Worm (Caenorhabditis elegans) whole organism, L3 larva: ENCODE measurements around the gene arrd-28.

Experiments
- R02D3.7 ChIP-seq: fragments of 150-350 bp; optimal IDR thresholded peaks from 2 replicates; lab custom pipeline; 2014; ENCODE audit warnings: missing biosample characterization, missing genetic modification characterization
- ZK546.5 ChIP-seq: sonication (generic microtip); optimal IDR thresholded peaks from 2 replicates; lab custom pipeline; 2017; ENCODE audit warnings: missing biosample characterization, missing genetic modification characterization
- ama-1 ChIP-seq: fragments of 150-350 bp; optimal IDR thresholded peaks from 2 replicates; lab custom pipeline; 2018
- elt-1 ChIP-seq: fragments of 150-350 bp; optimal IDR thresholded peaks from 2 replicates; lab custom pipeline; 2014; ENCODE audit warnings: missing biosample characterization, missing genetic modification characterization
- elt-2 ChIP-seq: sonication (generic microtip); optimal IDR thresholded peaks from 2 replicates; lab custom pipeline; 2016; ENCODE audit warnings: missing genetic modification reagents, mild to moderate bottlenecking, missing genetic modification characterization, missing compliant biosample characterization
- elt-3 ChIP-seq, 3 experiments: fragments of 150-350 bp in 1 of 3; sonication (generic microtip) in 2 of 3; optimal IDR thresholded peaks; 2 replicates in 2 of 3; 4 replicates in 1 of 3; lab custom pipeline; 2014 to 2017; ENCODE audit warnings: missing biosample characterization in 3 of 3, missing genetic modification characterization in 3 of 3
- eor-1 ChIP-seq, 2 experiments: fragments of 150-350 bp; optimal IDR thresholded peaks; 2 replicates each; lab custom pipeline; 2014 to 2018; ENCODE audit warnings: missing biosample characterization in 2 of 2, missing genetic modification characterization in 2 of 2
- fkh-10 ChIP-seq: sonication (generic microtip); optimal IDR thresholded peaks from 2 replicates; lab custom pipeline; 2017; ENCODE audit warnings: missing biosample characterization, missing genetic modification reagents, missing genetic modification characterization
- mml-1 ChIP-seq: fragments of 150-350 bp; sonication (generic microtip); optimal IDR thresholded peaks from 3 replicates; lab custom pipeline; 2014; ENCODE audit warnings: missing biosample characterization, missing genetic modification characterization
- nhr-11 ChIP-seq: fragments of 150-350 bp; optimal IDR thresholded peaks from 2 replicates; lab custom pipeline; 2014; ENCODE audit warnings: missing biosample characterization, missing genetic modification characterization
- nhr-12 ChIP-seq: fragments of 150-350 bp; optimal IDR thresholded peaks from 2 replicates; lab custom pipeline; 2014; ENCODE audit warnings: missing biosample characterization, missing genetic modification characterization
- nhr-23 ChIP-seq: fragments of 150-350 bp; optimal IDR thresholded peaks from 2 replicates; lab custom pipeline; 2014; ENCODE audit warnings: missing biosample characterization, missing genetic modification reagents, missing genetic modification characterization
- nhr-25 ChIP-seq: sonication (generic microtip); optimal IDR thresholded peaks from 2 replicates; lab custom pipeline; 2017; ENCODE audit warnings: missing biosample characterization, missing genetic modification characterization
- nhr-43 ChIP-seq: sonication (generic microtip); optimal IDR thresholded peaks from 2 replicates; lab custom pipeline; 2016; ENCODE audit warnings: mild to moderate bottlenecking, missing genetic modification characterization, missing compliant biosample characterization; ENCODE audit not compliant: poor library complexity, severe bottlenecking
- nhr-67 ChIP-seq: fragments of 150-350 bp; optimal IDR thresholded peaks from 2 replicates; lab custom pipeline; 2014; ENCODE audit warnings: missing biosample characterization, missing genetic modification characterization
- nhr-76 ChIP-seq: fragments of 150-350 bp; sonication (generic microtip); optimal IDR thresholded peaks from 5 replicates; lab custom pipeline; 2014; ENCODE audit warnings: missing biosample characterization, missing genetic modification characterization
- nhr-77 ChIP-seq: fragments of 150-350 bp; optimal IDR thresholded peaks from 2 replicates; lab custom pipeline; 2014; ENCODE audit warnings: missing biosample characterization, missing genetic modification characterization
- pha-4 ChIP-seq: fragments of 150-350 bp; optimal IDR thresholded peaks from 2 replicates; lab custom pipeline; 2014; ENCODE audit warnings: missing biosample characterization, missing genetic modification reagents, missing genetic modification characterization
- unc-39 ChIP-seq: sonication (generic microtip); optimal IDR thresholded peaks from 4 replicates; lab custom pipeline; 2017; ENCODE audit warnings: missing biosample characterization, missing genetic modification characterization
- ztf-11 ChIP-seq: fragments of 150-350 bp; optimal IDR thresholded peaks from 2 replicates; lab custom pipeline; 2014; ENCODE audit warnings: missing biosample characterization, missing genetic modification characterization
- ztf-4 ChIP-seq: fragments of 150-350 bp; optimal IDR thresholded peaks from 2 replicates; lab custom pipeline; 2014; ENCODE audit warnings: missing biosample characterization, missing genetic modification characterization

Gene arrd-28

DNA sequence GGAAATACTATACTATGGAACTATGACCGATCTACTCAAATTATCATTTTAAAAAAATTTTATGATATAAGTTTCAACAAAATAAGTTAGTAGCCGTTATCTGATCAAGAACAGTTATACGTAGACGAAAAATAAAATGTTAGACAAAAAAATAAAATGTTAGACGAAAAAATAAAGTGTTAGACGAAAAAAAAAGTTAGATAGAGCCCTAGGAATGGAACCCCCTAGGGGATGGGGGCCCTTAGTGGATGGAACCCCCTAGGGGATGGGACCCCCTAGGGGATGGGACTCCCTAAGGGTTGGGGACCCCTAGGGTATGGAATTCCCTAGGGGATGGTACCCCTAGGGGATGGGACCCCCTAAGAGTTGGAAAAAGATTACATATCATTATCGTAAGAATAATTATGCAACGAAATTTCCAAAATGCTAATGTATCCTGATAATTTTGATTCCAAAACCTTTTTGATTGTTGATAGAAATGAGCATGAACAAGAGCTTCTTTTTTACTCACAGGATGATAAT lies 35.5 kb downstream of the arrd-28 start:
- TF ChIP-seq ztf-11 (tag; lab: Kevin White, UChicago) (no peak), nhr-12 (no peak), nhr-76 (tag; lab: Kevin White, UChicago) (no peak), nhr-11 (no peak)

ce11 chrX:10225845-10226244 lies 42.0 kb downstream of the arrd-28 start:
- peak; percentile 41 for TF ChIP-seq fkh-10 (GFP tag; lab: Kevin White, UChicago)
- TF ChIP-seq nhr-11, result no peak
- TF ChIP-seq, all 47 proteins: peak for 1

ce11 chrX:10227217-10227616 lies 43.4 kb downstream of the arrd-28 start:
- TF ChIP-seq nhr-67, result no peak
- TF ChIP-seq nhr-23 (tag; lab: Kevin White, UChicago), result peak; percentile 38
- TF ChIP-seq elt-1 (tag; lab: Kevin White, UChicago), result peak; percentile 73

ce11 chrX:10228094-10228746 lies 44.4 kb downstream of the arrd-28 start, which contains the start of gene C14H10.3:
Gene C14H10.3, minus strand, starts transcription at chrX:10228137.
- TF ChIP-seq R02D3.7 (tag; lab: Kevin White, UChicago) (no peak), nhr-43 (tag; lab: Kevin White, UChicago) (peak; percentile 21), unc-39 (no peak), elt-2 (peak; percentile 37), ama-1 (lab: Kevin White, UChicago) (no peak), nhr-67 (no peak), ztf-4 (no peak), pha-4 (peak; percentile 72), mml-1 (no peak), eor-1 (tag; optimal IDR thresholded peaks at IDR 0.05; lab: Kevin White, UChicago) (no peak)

DNA sequence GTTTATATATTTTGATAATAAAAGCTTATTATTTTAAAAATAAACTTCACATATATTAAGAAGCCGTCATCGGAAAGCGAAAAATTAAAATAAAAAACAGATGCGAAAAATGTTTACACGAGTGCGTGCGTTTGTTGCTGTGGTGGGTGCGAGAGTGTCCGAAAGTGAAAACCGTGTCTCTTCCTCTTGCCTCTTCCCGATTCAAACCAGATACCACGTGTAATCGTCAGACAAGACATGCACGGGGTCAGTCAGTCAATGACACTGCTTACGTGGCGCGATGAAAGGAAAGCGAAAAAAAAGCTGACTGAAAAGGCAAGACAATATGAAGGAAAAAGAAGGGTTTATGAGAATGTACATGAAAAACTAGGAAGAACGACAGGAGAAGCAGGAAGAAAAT lies 47.1 kb downstream of the arrd-28 start:
- peak; percentile 78 for TF ChIP-seq nhr-25 (tag; lab: Kevin White, UChicago)
- no peak for TF ChIP-seq ZK546.5
- peak; percentile 76 for TF ChIP-seq nhr-23 (tag; lab: Kevin White, UChicago)

DNA sequence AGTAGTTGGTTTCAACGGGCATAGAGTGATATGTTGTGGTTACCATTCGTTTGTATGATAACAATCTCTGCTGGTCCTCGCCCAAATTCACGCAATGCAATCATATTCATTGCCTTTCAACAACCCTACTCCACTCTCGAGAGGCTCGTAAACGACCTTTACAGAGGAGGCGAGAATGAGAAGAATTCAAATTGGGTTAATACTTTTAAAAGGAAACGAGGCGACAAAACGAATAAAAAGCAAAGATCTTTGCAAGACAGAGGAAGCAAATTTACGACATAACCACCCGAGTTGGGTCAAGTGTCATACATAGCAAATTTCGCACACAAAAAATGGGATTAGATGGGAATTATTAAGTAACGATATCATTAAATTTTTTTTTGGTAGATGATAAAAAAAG lies 48.6 kb downstream of the arrd-28 start:
- no peak for TF ChIP-seq nhr-77 (tag; lab: Kevin White, UChicago)
- peak; percentile 2 for TF ChIP-seq nhr-23 (tag; lab: Kevin White, UChicago)
- TF ChIP-seq elt-3 (tag; optimal IDR thresholded peaks at IDR 0.05; lab: Kevin White, UChicago), result no peak
